Worm (Caenorhabditis elegans) whole organism, midembryonic: ENCODE results near the gene ver-4.

ENCODE experiments used
- T22C8.4 ChIP-seq: fragments of 200-800 bp; sonication (Bioruptor generic); IDR thresholded peaks from 2 replicates; pipeline ENCODE4 v1.3.6; 2022; ENCODE audit warnings: missing genetic modification characterization, missing compliant biosample characterization
- cog-1 ChIP-seq: sonication (generic microtip); optimal IDR thresholded peaks from 2 replicates; lab custom pipeline; 2016; ENCODE audit warnings: missing genetic modification characterization, missing compliant biosample characterization
- flt-1 ChIP-seq: fragments of 200-800 bp; sonication (Bioruptor generic); IDR thresholded peaks from 2 replicates; pipeline ENCODE4 v1.3.6; 2022; ENCODE audit warnings: missing genetic modification characterization, missing compliant biosample characterization
- klf-2 ChIP-seq: fragments of 200-800 bp; sonication (Bioruptor generic); conservative IDR thresholded peaks from 2 replicates; pipeline ENCODE4 v1.3.6; 2022; ENCODE audit warnings: missing genetic modification reagents, missing genetic modification characterization, missing compliant biosample characterization
- med-1 ChIP-seq: sonication (generic microtip); optimal IDR thresholded peaks from 2 replicates; lab custom pipeline; 2017; ENCODE audit warnings: missing genetic modification characterization, mild to moderate bottlenecking, missing compliant biosample characterization, antibody characterized with exemption, missing genetic modification reagents; ENCODE audit not compliant: insufficient read depth
- ref-1 ChIP-seq: fragments of 200-800 bp; sonication (Bioruptor generic); conservative IDR thresholded peaks from 2 replicates; pipeline ENCODE4 v1.3.6; 2022; ENCODE audit warnings: missing genetic modification reagents, missing genetic modification characterization, missing compliant biosample characterization
- tab-1 ChIP-seq: fragments of 200-800 bp; sonication (Bioruptor generic); IDR thresholded peaks from 2 replicates; pipeline ENCODE4 v1.3.6; 2022; ENCODE audit warnings: missing genetic modification characterization, missing compliant biosample characterization
- ztf-23 ChIP-seq: fragments of 200-800 bp; sonication (Bioruptor generic); IDR thresholded peaks from 2 replicates; pipeline ENCODE4 v1.3.6; 2022; ENCODE audit warnings: missing genetic modification reagents, missing genetic modification characterization, missing compliant biosample characterization
- ztf-29 ChIP-seq: fragments of 200-800 bp; sonication (Bioruptor generic); IDR thresholded peaks from 2 replicates; pipeline ENCODE4 v1.3.6; 2022; ENCODE audit warnings: missing genetic modification reagents, missing genetic modification characterization, missing compliant biosample characterization

The ver-4 gene

DNA sequence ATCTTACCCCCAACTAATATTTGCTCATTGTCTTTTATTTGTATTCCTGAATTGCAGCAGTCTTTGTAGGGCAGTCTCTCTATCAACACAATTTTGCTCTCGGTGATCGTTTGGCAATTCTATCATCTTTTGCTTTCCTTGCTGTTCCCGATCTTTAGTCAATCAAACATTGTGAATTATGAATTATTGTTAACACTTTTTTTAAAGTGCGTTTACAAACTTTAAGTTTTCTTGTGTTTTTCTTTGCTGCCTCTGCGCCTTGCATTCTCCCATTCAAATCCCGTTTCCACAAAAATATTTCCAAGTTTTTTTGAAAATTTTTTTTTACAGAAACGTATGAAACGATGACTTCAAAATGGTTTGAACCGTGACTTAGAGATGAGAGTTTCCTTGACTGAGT is at the start of gene ver-4:
TSS of gene ver-4 (plus strand) at position 301 of the 400 bp plus-strand sequence.
- TF ChIP-seq tab-1: no peak
- no peak for TF ChIP-seq ztf-29 (GFP tag; lab: Robert Waterston, UW)
- no peak for TF ChIP-seq T22C8.4 (GFP tag; lab: Robert Waterston, UW)
- TF ChIP-seq ztf-23: no peak
- no peak for TF ChIP-seq klf-2
- TF ChIP-seq ref-1 (GFP tag; lab: Robert Waterston, UW): no peak

DNA sequence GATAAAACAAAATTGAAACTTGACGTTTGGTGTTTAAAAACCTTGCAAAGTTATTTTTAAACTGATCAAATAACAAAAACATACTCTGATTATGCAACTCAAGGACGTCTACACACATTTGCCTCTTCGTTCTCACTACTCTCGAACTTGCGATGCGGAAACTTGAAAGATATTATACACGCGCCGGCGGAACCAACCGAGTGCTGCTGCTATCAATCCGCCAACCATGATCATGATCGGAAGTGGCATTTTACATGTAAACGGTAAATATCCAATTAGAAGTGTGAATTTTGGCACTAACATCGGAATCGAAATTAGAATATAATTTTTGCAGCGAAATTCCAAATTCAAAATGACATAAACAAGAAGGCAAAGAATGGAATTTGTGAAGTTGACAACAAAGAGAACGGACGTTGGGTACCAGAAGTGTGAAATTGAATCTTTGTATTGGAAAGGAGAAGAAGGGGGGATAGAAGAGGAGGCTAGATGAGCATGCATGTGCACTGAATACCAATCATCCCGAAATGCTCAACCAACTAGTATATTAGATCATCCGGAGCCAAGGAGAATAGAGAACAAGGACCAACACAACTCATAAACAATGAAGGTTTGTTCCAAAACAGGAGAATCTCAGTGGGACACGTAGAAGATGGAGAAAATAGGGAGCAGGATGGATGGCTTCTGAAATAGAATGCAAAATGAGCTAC is 48.7 kb upstream of the ver-4 start:
- TF ChIP-seq cog-1 (tag; lab: Kevin White, UChicago) (no peak), klf-2 (no peak), flt-1 (GFP tag; lab: Robert Waterston, UW) (no peak), ref-1 (GFP tag; lab: Robert Waterston, UW) (no peak), tab-1 (no peak), ztf-29 (GFP tag; lab: Robert Waterston, UW) (no peak), ztf-23 (no peak), med-1 (GFP tag; lab: Kevin White, UChicago) (no peak), T22C8.4 (GFP tag; lab: Robert Waterston, UW) (no peak)

DNA sequence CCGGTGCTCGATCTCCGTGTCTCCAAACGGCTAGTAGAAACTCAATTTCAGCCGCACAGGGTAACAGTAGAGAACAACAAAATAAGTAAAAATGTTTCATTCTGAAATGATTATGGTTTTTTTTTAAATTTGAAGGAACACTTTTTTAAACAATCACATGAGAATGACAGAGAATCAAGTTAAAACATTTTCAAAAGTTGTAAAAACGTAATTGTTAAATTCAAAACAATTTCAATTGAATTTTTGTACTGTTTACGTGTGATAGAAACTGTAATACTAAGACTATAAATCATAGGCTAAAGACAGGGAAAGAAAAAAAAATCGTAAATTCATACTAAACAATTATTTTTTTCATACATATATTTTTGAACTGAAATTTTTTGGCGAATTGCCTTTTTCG is 40.9 kb upstream of the ver-4 start, which contains the start of gene pho-7:
TSS of gene pho-7 (minus strand) at position 101 of the 400 bp plus-strand sequence.
- TF ChIP-seq med-1 (GFP tag; lab: Kevin White, UChicago) (no peak), flt-1 (GFP tag; lab: Robert Waterston, UW) (no peak), T22C8.4 (GFP tag; lab: Robert Waterston, UW) (no peak), ztf-29 (GFP tag; lab: Robert Waterston, UW) (no peak), klf-2 (no peak), ref-1 (GFP tag; lab: Robert Waterston, UW) (no peak), cog-1 (tag; lab: Kevin White, UChicago) (no peak), ztf-23 (no peak)

DNA sequence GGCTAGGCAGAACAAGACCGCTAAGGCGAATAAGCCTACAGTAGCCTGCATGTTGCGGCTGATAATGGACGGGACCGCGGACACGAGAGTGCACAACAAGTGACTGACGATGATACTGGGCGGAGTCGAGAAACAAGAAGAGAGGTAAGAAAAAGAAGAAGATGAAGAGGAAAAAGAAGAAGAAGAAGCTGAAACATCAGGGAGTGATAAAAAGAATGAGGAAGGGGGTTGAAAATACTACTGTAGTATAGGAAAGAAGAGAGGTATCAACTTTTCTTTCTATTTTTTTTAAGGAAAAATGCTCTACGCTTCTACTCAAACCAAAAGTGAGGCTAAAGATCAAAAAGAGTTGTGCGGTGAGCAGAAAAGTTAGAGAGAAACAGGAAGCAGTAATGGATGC is 33.3 kb upstream of the ver-4 start, which contains the start of gene T21B6.3:
TSS of gene T21B6.3 (minus strand) at position 101 of the 400 bp plus-strand sequence.
- TF ChIP-seq cog-1 (tag; lab: Kevin White, UChicago): no peak
- TF ChIP-seq ztf-23: no peak
- TF ChIP-seq klf-2: no peak
- no peak for TF ChIP-seq med-1 (GFP tag; lab: Kevin White, UChicago)
- TF ChIP-seq ref-1 (GFP tag; lab: Robert Waterston, UW): no peak
- no peak for TF ChIP-seq ztf-29 (GFP tag; lab: Robert Waterston, UW)
- no peak for TF ChIP-seq tab-1
- TF ChIP-seq flt-1 (GFP tag; lab: Robert Waterston, UW): no peak
- no peak for TF ChIP-seq T22C8.4 (GFP tag; lab: Robert Waterston, UW)

DNA sequence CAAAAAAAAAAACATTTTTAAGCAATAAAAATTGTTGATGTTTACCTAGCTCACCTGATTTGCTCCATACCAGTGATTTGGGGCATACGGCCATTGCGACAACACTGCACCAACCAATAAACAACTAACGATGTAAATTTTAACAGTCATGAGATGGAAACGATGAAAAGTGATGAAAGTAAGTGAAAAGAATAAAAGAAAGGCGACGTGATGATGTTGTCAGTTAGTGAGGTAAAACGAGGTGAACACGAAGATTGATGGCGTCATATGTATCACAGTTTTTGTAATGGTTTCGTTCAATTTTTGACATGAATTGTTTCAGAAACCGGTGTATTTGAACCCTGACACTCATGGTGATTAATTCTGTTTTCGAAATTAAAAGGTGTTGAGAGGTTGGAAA is 31.0 kb upstream of the ver-4 start, which contains the start of gene K09C8.7:
TSS of gene K09C8.7 (minus strand) at position 226 of the 400 bp plus-strand sequence.
- no peak for TF ChIP-seq cog-1 (tag; lab: Kevin White, UChicago)
- TF ChIP-seq ztf-29 (GFP tag; lab: Robert Waterston, UW): no peak
- TF ChIP-seq T22C8.4 (GFP tag; lab: Robert Waterston, UW): no peak
- TF ChIP-seq klf-2: no peak
- TF ChIP-seq flt-1 (GFP tag; lab: Robert Waterston, UW): no peak
- TF ChIP-seq med-1 (GFP tag; lab: Kevin White, UChicago): no peak
- no peak for TF ChIP-seq tab-1
- TF ChIP-seq ref-1 (GFP tag; lab: Robert Waterston, UW): no peak

DNA sequence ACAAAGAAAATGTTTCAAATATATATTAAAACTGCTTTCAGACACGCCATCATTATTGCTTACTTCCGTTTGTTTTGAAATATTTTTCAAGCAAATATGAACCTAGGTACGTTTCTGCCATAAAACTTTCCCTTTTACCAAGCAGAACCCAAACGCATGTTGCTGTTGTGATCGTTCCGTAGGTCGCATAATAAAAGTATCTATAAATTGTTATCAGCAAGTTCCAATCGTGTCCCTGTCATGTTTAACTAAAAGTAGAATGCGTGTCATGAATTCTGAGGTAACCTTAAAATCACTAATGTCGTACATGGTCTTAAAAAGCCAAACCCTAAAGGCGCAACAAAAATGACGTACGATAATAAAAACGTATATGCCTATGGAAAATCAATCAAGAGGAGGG is 30.2 kb upstream of the ver-4 start:
- TF ChIP-seq ztf-29 (GFP tag; lab: Robert Waterston, UW) (no peak), T22C8.4 (GFP tag; lab: Robert Waterston, UW) (no peak), ref-1 (GFP tag; lab: Robert Waterston, UW) (no peak), med-1 (GFP tag; lab: Kevin White, UChicago) (no peak), klf-2 (no peak), cog-1 (tag; lab: Kevin White, UChicago) (no peak), flt-1 (GFP tag; lab: Robert Waterston, UW) (no peak), ztf-23 (no peak), tab-1 (no peak)

DNA sequence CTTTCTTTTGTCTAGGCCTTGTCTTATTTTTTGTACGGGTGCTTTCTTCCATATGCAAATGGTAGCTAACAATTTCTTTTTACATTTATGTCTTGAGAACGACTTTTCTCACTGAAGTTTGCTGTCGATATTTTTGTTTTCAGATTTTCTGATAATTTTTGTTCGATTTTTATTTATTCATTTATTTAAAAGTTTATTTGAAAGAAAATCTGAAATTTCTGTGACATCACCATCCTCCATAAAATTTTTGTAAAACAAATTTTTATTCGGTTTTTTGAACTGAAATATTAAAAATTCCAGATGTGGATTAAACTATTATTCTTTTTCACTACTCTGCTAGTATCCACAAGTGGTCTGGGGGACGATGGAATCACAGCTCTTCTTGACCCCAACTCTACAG is 28.3 kb upstream of the ver-4 start, which contains the start of gene pbo-4:
TSS of gene pbo-4 (plus strand) at position 301 of the 400 bp plus-strand sequence.
- no peak for TF ChIP-seq ref-1 (GFP tag; lab: Robert Waterston, UW)
- no peak for TF ChIP-seq T22C8.4 (GFP tag; lab: Robert Waterston, UW)
- TF ChIP-seq cog-1 (tag; lab: Kevin White, UChicago): no peak
- no peak for TF ChIP-seq tab-1

DNA sequence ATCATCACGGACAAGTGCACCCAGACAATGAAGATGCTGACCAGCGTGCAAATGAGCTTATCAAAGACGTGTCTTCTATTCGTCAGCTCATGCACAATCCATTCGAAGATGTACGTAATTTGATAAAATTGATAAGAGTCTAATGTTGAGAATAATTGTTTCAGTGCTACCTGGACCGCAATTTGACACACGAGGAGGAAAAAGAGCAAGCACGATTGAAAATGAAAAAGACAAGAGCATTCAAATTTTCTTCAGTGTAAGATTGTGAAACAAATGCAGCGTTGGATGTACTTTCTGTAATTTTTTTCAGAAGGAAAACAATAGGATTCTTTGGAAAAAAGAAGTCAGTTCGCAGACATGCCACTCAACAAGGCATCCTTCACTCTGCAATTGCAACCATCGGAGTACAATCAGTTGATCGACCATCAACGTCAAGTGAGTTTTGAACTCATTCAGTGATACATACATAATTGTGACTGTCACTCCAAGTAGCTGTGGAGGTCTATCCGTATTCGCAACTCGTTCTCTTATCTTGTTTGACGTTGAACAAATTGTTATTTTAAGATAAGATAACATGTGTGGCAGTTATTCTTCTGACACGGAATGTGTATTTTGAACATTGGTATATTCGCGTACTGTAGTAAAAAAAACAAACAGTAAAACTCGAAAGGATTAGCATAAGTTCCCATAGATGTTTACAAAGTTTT is 25.0 kb upstream of the ver-4 start:
- TF ChIP-seq flt-1 (GFP tag; lab: Robert Waterston, UW) (no peak), ztf-23 (no peak), ztf-29 (GFP tag; lab: Robert Waterston, UW) (no peak), med-1 (GFP tag; lab: Kevin White, UChicago) (no peak), klf-2 (no peak), T22C8.4 (GFP tag; lab: Robert Waterston, UW) (no peak), tab-1 (no peak), cog-1 (tag; lab: Kevin White, UChicago) (no peak), ref-1 (GFP tag; lab: Robert Waterston, UW) (no peak)

DNA sequence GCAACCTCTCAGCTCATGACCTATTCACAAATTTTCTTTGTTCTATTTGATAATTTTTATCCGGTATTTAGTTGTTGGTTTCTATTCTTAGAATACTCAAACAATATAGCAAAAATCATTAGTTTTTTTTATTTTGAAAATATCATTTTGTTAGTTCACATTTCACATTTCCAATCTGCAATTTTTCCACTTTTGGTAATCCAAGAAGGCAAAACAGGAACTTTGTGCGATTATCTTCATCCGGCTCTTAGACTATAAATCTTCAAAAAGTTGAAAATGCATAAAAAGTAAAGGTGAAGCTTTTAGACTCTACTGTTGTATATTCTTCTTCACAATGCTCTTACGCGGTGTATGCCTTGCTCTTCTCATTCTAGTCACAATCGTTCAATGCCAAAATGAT is 23.7 kb upstream of the ver-4 start, which contains the start of gene nlp-19:
TSS of gene nlp-19 (plus strand) at position 301 of the 400 bp plus-strand sequence.
- TF ChIP-seq cog-1 (tag; lab: Kevin White, UChicago) (no peak), T22C8.4 (GFP tag; lab: Robert Waterston, UW) (no peak), klf-2 (no peak), tab-1 (no peak), ztf-23 (no peak), ztf-29 (GFP tag; lab: Robert Waterston, UW) (no peak), flt-1 (GFP tag; lab: Robert Waterston, UW) (no peak), med-1 (GFP tag; lab: Kevin White, UChicago) (no peak), ref-1 (GFP tag; lab: Robert Waterston, UW) (no peak)
